Worm (Caenorhabditis elegans) whole organism, L1 larva: ENCODE results near the gene Y57G7A.3.

Experiments used
- dsc-1 ChIP-seq: sonication (generic microtip); optimal IDR thresholded peaks from 2 replicates; lab custom pipeline; 2016; ENCODE audit warnings: mild to moderate bottlenecking, missing genetic modification characterization, missing compliant biosample characterization
- efl-1 ChIP-seq, 4 experiments: fragments of 150-350 bp; optimal IDR thresholded peaks in 3 of 4; peaks in 1 of 4; 1 replicate in 1 of 4; 2 replicates in 3 of 4; lab custom pipeline; 2014; ENCODE audit warnings: missing biosample characterization in 2 of 4, missing genetic modification characterization in 2 of 4, missing genetic modification reagents in 2 of 4
- elt-3 ChIP-seq, 6 experiments: fragments of 150-350 bp in 1 of 6; sonication (generic microtip); optimal IDR thresholded peaks; 2 replicates each; lab custom pipeline; 2017 to 2018; ENCODE audit warnings: missing biosample characterization in 6 of 6, missing genetic modification characterization in 6 of 6, inconsistent platforms in 1 of 6
- fkh-8 ChIP-seq: sonication (generic microtip); optimal IDR thresholded peaks from 2 replicates; lab custom pipeline; 2016; ENCODE audit warnings: mild to moderate bottlenecking, missing genetic modification characterization, missing compliant biosample characterization
- fos-1 ChIP-seq: fragments of 150-350 bp; optimal IDR thresholded peaks from 2 replicates; lab custom pipeline; 2014; ENCODE audit warnings: missing biosample characterization, missing genetic modification characterization
- grh-1 ChIP-seq: fragments of 200-800 bp; sonication (Bioruptor generic); IDR thresholded peaks from 2 replicates; pipeline ENCODE4 v1.3.6; 2022; ENCODE audit warnings: missing genetic modification reagents, missing genetic modification characterization, missing compliant biosample characterization
- hlh-17 ChIP-seq: fragments of 200-800 bp; sonication (Bioruptor generic); optimal IDR thresholded peaks from 2 replicates; lab custom pipeline; 2018; ENCODE audit warnings: missing genetic modification characterization, mild to moderate bottlenecking, missing compliant biosample characterization, moderate library complexity, borderline replicate concordance
- jun-1 ChIP-seq: fragments of 150-350 bp; optimal IDR thresholded peaks from 2 replicates; lab custom pipeline; 2014; ENCODE audit warnings: missing biosample characterization, missing genetic modification reagents, missing genetic modification characterization
- lin-14 ChIP-seq: fragments of 200-800 bp; sonication (Bioruptor generic); optimal IDR thresholded peaks from 2 replicates; lab custom pipeline; 2018; ENCODE audit warnings: mild to moderate bottlenecking, missing genetic modification characterization, moderate library complexity, missing compliant biosample characterization
- mep-1 ChIP-seq: fragments of 150-350 bp; optimal IDR thresholded peaks from 2 replicates; lab custom pipeline; 2014; ENCODE audit warnings: missing biosample characterization, missing genetic modification characterization
- nhr-28 ChIP-seq: fragments of 150-350 bp; optimal IDR thresholded peaks from 2 replicates; lab custom pipeline; 2014; ENCODE audit warnings: missing biosample characterization, missing genetic modification characterization
- nhr-47 ChIP-seq: sonication (generic microtip); optimal IDR thresholded peaks from 2 replicates; lab custom pipeline; 2016; ENCODE audit warnings: mild to moderate bottlenecking, missing genetic modification characterization, moderate library complexity, missing compliant biosample characterization
- nhr-85 ChIP-seq: sonication (generic microtip); peaks from one replicate; lab custom pipeline; 2016; ENCODE audit warnings: missing genetic modification characterization, inconsistent platforms, missing compliant biosample characterization
- sox-4 ChIP-seq: sonication (generic microtip); optimal IDR thresholded peaks from 2 replicates; lab custom pipeline; 2016; ENCODE audit warnings: missing genetic modification characterization, missing compliant biosample characterization
- swsn-7 ChIP-seq: sonication (generic microtip); optimal IDR thresholded peaks from 2 replicates; lab custom pipeline; 2016; ENCODE audit warnings: missing genetic modification characterization, missing compliant biosample characterization
- tlp-1 ChIP-seq: fragments of 150-350 bp; optimal IDR thresholded peaks from 2 replicates; lab custom pipeline; 2014; ENCODE audit warnings: missing biosample characterization, missing genetic modification characterization
- unc-130 ChIP-seq: fragments of 150-350 bp; optimal IDR thresholded peaks from 2 replicates; lab custom pipeline; 2017; ENCODE audit warnings: missing biosample characterization, missing genetic modification characterization, inconsistent platforms
- unc-86 ChIP-seq: sonication (generic microtip); optimal IDR thresholded peaks from 2 replicates; lab custom pipeline; 2016; ENCODE audit warnings: missing genetic modification characterization, missing compliant biosample characterization
- vab-15 ChIP-seq: sonication (generic microtip); optimal IDR thresholded peaks from 2 replicates; lab custom pipeline; 2017; ENCODE audit warnings: missing genotype, mild to moderate bottlenecking, missing genetic modification characterization, missing compliant biosample characterization
- zag-1 ChIP-seq: fragments of 150-350 bp; optimal IDR thresholded peaks from 2 replicates; lab custom pipeline; 2014; ENCODE audit warnings: missing biosample characterization, missing genetic modification characterization
- zip-4 ChIP-seq: fragments of 200-800 bp; sonication (Bioruptor generic); optimal IDR thresholded peaks from 2 replicates; lab custom pipeline; 2018; ENCODE audit warnings: mild to moderate bottlenecking, missing genetic modification characterization, moderate library complexity, missing compliant biosample characterization
- ztf-11 ChIP-seq, 2 experiments: sonication (generic microtip); optimal IDR thresholded peaks; 2 replicates each; lab custom pipeline; 2016 to 2017; ENCODE audit warnings: missing genetic modification characterization in 2 of 2, missing biosample characterization in 1 of 2, missing compliant biosample characterization in 1 of 2

The Y57G7A.3 gene

ce11 chrII:1324017-1324416, 38.4 kb downstream of the Y57G7A.3 start:
- TF ChIP-seq mep-1: no peak
- no peak for TF ChIP-seq zip-4 (GFP tag; lab: Kevin White, UChicago)
- TF ChIP-seq hlh-17 (GFP tag; lab: Kevin White, UChicago): no peak
- no peak for TF ChIP-seq fos-1 (tag; lab: Kevin White, UChicago)
- TF ChIP-seq lin-14: peak; percentile 40
- no peak for TF ChIP-seq tlp-1 (tag; lab: Kevin White, UChicago)
- TF ChIP-seq unc-86: peak; percentile 17
- TF ChIP-seq zag-1: no peak
- TF ChIP-seq efl-1 (optimal IDR thresholded peaks at IDR 0.05; lab: Kevin White, UChicago): no peak
- peak in 1 of 2 experiments; percentile 90 for TF ChIP-seq efl-1 (GFP tag; optimal IDR thresholded peaks at IDR 0.05 in 1 of 2; lab: Kevin White, UChicago)

DNA sequence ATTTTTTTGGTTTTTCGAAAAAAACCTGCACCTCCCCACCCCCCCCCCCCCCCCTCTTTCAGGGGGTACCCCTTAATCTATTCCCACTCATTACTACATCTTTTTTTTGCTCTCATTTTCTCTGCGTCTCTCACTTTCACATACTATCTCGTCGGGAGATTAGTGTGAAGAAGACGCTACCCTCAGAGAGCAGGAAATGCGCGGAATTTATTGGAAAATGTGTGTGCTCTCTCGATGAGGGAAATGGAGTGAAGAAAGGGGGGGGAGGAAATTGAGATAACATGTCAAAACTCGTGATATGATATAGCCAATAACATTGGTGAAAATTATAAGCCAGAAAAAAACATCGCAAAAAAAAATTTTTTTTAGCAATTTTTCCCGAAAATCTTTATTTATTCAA, 40.0 kb downstream of the Y57G7A.3 start:
- TF ChIP-seq jun-1 (no peak), fkh-8 (tag; lab: Kevin White, UChicago) (peak; percentile 51), grh-1 (no peak), lin-14 (peak; percentile 48), swsn-7 (peak; percentile 4), nhr-47 (tag; lab: Kevin White, UChicago) (peak; percentile 18), dsc-1 (tag; lab: Kevin White, UChicago) (peak; percentile 59)

DNA sequence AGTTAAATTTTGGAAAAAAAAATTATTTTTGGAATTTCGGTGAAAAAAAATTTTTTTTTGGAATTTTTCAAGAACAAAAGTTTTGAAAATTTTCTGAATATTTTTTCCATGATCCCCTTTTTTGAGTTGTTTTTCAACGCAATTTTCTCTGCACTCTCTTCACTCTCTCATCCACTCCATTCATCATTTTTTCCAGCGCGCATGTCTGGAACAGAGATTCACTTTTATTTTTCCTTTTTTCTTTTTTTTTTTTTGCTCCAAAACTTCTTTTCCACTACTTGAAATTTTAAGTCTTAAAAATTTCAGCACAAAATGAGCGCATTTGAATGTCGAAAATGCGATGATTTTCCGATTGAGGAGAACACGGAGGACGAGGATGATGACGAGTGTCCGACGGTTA, 41.1 kb downstream of the Y57G7A.3 start, which contains the start of gene jip-1:
TSS of gene jip-1 (plus strand) at position 301 of the 400 bp plus-strand sequence.
- TF ChIP-seq nhr-85: peak; percentile 31
- no peak for TF ChIP-seq mep-1

DNA sequence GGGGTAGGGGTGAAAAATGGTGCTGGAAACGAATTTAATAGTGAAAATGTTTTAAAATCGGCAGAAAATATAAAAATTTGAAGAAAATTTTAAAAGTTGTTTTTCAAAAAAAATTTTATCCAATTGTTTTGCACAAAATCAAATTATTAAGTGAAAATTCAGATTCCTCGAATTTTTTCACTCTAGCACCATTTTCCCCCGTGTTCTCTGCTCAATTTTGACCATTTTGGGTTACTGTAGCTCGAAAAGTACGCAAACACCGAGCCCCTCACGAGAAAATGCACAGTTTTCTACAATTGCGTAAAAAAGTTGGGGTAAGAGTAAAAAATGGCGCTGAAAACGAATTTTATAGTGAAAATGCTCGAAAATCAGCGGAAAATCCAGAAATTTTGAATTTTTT, 44.3 kb downstream of the Y57G7A.3 start:
- TF ChIP-seq unc-130 (tag; lab: Kevin White, UChicago): no peak
- TF ChIP-seq vab-15 (tag; lab: Kevin White, UChicago): no peak
- TF ChIP-seq elt-3 (tag; optimal IDR thresholded peaks at IDR 0.05; lab: Kevin White, UChicago): no peak
- no peak for TF ChIP-seq ztf-11 (tag; optimal IDR thresholded peaks at IDR 0.05; lab: Kevin White, UChicago)
- no peak for TF ChIP-seq nhr-47 (tag; lab: Kevin White, UChicago)
- TF ChIP-seq fos-1 (tag; lab: Kevin White, UChicago): no peak
- no peak for TF ChIP-seq nhr-28 (tag; lab: Kevin White, UChicago)
- no peak for TF ChIP-seq sox-4 (tag; lab: Kevin White, UChicago)
